Fruit fly (Drosophila melanogaster) whole organism, embryonic: ENCODE measurements around the gene Gnmt.

Experiments used
- Asciz ChIP-seq: fragments of 200-800 bp; sonication (Bioruptor generic); optimal IDR thresholded peaks from 2 replicates; lab custom pipeline; 2017; ENCODE audit warnings: missing biosample characterization, mild to moderate bottlenecking, missing genetic modification characterization, missing genetic modification reagents
- CG10209 ChIP-seq: fragments of 200-800 bp; sonication (Bioruptor generic); optimal IDR thresholded peaks from 3 replicates; lab custom pipeline; 2017; ENCODE audit warnings: missing biosample characterization, mild to moderate bottlenecking, missing genetic modification characterization, missing genetic modification reagents
- CG10654 ChIP-seq: fragments of 200-800 bp; sonication (Bioruptor generic); optimal IDR thresholded peaks from 2 replicates; lab custom pipeline; 2016; ENCODE audit warnings: missing biosample characterization, missing genetic modification characterization
- CG14667 ChIP-seq: fragments of 200-800 bp; sonication (Bioruptor generic); IDR thresholded peaks from 2 replicates; pipeline ENCODE4 v1.3.6; 2022; ENCODE audit warnings: missing biosample characterization, missing genetic modification characterization
- CG15011 ChIP-seq: fragments of 200-800 bp; sonication (Bioruptor generic); optimal IDR thresholded peaks from 3 replicates; lab custom pipeline; 2018; ENCODE audit warnings: missing biosample characterization, mild to moderate bottlenecking, missing genetic modification characterization
- CG1529 ChIP-seq: fragments of 200-800 bp; sonication (Bioruptor generic); optimal IDR thresholded peaks from 3 replicates; lab custom pipeline; 2018; ENCODE audit warnings: missing biosample characterization, missing genetic modification characterization
- CG1602 ChIP-seq: fragments of 200-800 bp; sonication (Bioruptor generic); optimal IDR thresholded peaks from 3 replicates; lab custom pipeline; 2016; ENCODE audit warnings: missing biosample characterization, missing genetic modification characterization
- CG17359 ChIP-seq: fragments of 200-800 bp; sonication (Bioruptor generic); optimal IDR thresholded peaks from 3 replicates; lab custom pipeline; 2018; ENCODE audit warnings: missing biosample characterization, mild to moderate bottlenecking, missing genetic modification characterization, moderate library complexity
- CG18476 ChIP-seq: fragments of 200-800 bp; sonication (Bioruptor generic); optimal IDR thresholded peaks from 2 replicates; lab custom pipeline; 2016; ENCODE audit warnings: missing biosample characterization, mild to moderate bottlenecking, missing genetic modification characterization
- CG18599 ChIP-seq: fragments of 200-800 bp; sonication (Bioruptor generic); optimal IDR thresholded peaks from 3 replicates; lab custom pipeline; 2017; ENCODE audit warnings: missing biosample characterization, missing genetic modification characterization, mild to moderate bottlenecking, moderate library complexity, missing genetic modification reagents
- CG30020 ChIP-seq: fragments of 200-800 bp; optimal IDR thresholded peaks from 2 replicates; lab custom pipeline; 2019; ENCODE audit warnings: missing biosample characterization, mild to moderate bottlenecking, missing genetic modification characterization, moderate library complexity
- CG32772 ChIP-seq: fragments of 200-800 bp; sonication (Bioruptor generic); IDR thresholded peaks from 2 replicates; pipeline ENCODE4 v1.3.6; 2022; ENCODE audit warnings: missing biosample characterization, missing genetic modification characterization
- CG6683 ChIP-seq: fragments of 200-800 bp; sonication (Bioruptor generic); optimal IDR thresholded peaks from 2 replicates; lab custom pipeline; 2017; ENCODE audit warnings: missing biosample characterization, mild to moderate bottlenecking, missing genetic modification characterization, missing genetic modification reagents
- CG7839 ChIP-seq: fragments of 200-800 bp; sonication (Bioruptor generic); optimal IDR thresholded peaks from 3 replicates; lab custom pipeline; 2018; ENCODE audit warnings: missing biosample characterization, mild to moderate bottlenecking, missing genetic modification characterization, moderate library complexity
- CG9727 ChIP-seq: fragments of 200-800 bp; sonication (Bioruptor generic); optimal IDR thresholded peaks from 3 replicates; lab custom pipeline; 2017; ENCODE audit warnings: missing biosample characterization, mild to moderate bottlenecking, missing genetic modification characterization
- D ChIP-seq, 2 experiments: fragments of 200-800 bp in 1 of 2; fragments of >200 bp in 1 of 2; sonication (Bioruptor generic) in 1 of 2; optimal IDR thresholded peaks; 2 replicates in 1 of 2; 3 replicates in 1 of 2; lab custom pipeline; 2017; ENCODE audit warnings: mild to moderate bottlenecking in 1 of 2, missing biosample characterization in 1 of 2, missing genetic modification characterization in 1 of 2, missing genetic modification reagents in 1 of 2
- D19A ChIP-seq: fragments of 200-800 bp; optimal IDR thresholded peaks from 3 replicates; lab custom pipeline; 2019; ENCODE audit warnings: missing biosample characterization, mild to moderate bottlenecking, missing genetic modification characterization, moderate library complexity
- E2f2 ChIP-seq: fragments of 200-800 bp; sonication (Bioruptor generic); IDR thresholded peaks from 2 replicates; pipeline ENCODE4 v1.3.6; 2022; ENCODE audit warnings: missing biosample characterization, missing genetic modification characterization
- Elba2 ChIP-seq: fragments of 200-800 bp; sonication (Bioruptor generic); optimal IDR thresholded peaks from 3 replicates; lab custom pipeline; 2016; ENCODE audit warnings: missing biosample characterization, missing genetic modification characterization
- Ets65A ChIP-seq: fragments of 200-800 bp; sonication (Bioruptor generic); peaks from one replicate; lab custom pipeline; 2016; ENCODE audit warnings: missing biosample characterization, missing genetic modification characterization
- HLH3B ChIP-seq: fragments of 200-800 bp; sonication (Bioruptor generic); IDR thresholded peaks from 2 replicates; pipeline ENCODE4 v1.3.6; 2022; ENCODE audit warnings: missing biosample characterization, missing genetic modification characterization
- Hr3 ChIP-seq: fragments of 200-800 bp; sonication (Bioruptor generic); optimal IDR thresholded peaks from 3 replicates; lab custom pipeline; 2016; ENCODE audit warnings: missing biosample characterization, missing genetic modification characterization
- MESR4 ChIP-seq: fragments of 200-800 bp; sonication (Bioruptor generic); optimal IDR thresholded peaks from 2 replicates; lab custom pipeline; 2018; ENCODE audit warnings: missing biosample characterization, mild to moderate bottlenecking, missing genetic modification characterization, moderate library complexity
- Meics ChIP-seq: fragments of 200-800 bp; sonication (Bioruptor generic); optimal IDR thresholded peaks from 2 replicates; lab custom pipeline; 2017; ENCODE audit warnings: missing biosample characterization, mild to moderate bottlenecking, missing genetic modification characterization
- NK7.1 ChIP-seq: fragments of 200-800 bp; sonication (Bioruptor generic); optimal IDR thresholded peaks from 3 replicates; lab custom pipeline; 2016; ENCODE audit warnings: missing biosample characterization, missing genetic modification characterization
- Nf-YC ChIP-seq: fragments of 200-800 bp; optimal IDR thresholded peaks from 3 replicates; lab custom pipeline; 2019; ENCODE audit warnings: missing biosample characterization, mild to moderate bottlenecking, missing genetic modification characterization, moderate library complexity
- Rfx ChIP-seq: fragments of 200-800 bp; sonication (Bioruptor generic); IDR thresholded peaks from 2 replicates; pipeline ENCODE4 v1.3.6; 2022; ENCODE audit warnings: missing biosample characterization, missing genetic modification characterization
- Six4 ChIP-seq: fragments of 200-800 bp; sonication (Bioruptor generic); optimal IDR thresholded peaks from 2 replicates; lab custom pipeline; 2016; ENCODE audit warnings: missing biosample characterization, missing genetic modification characterization
- Vsx1 ChIP-seq: fragments of 200-800 bp; sonication (Bioruptor generic); optimal IDR thresholded peaks from 2 replicates; lab custom pipeline; 2017; ENCODE audit warnings: missing biosample characterization, mild to moderate bottlenecking, missing genetic modification characterization, missing genetic modification reagents
- Xrp1 ChIP-seq: fragments of 200-800 bp; sonication (Bioruptor generic); IDR thresholded peaks from 2 replicates; pipeline ENCODE4 v1.3.6; 2022; ENCODE audit warnings: missing biosample characterization, missing genetic modification characterization
- ara ChIP-seq: fragments of 200-800 bp; sonication (Bioruptor generic); IDR thresholded peaks from 2 replicates; pipeline ENCODE4 v1.3.6; 2022; ENCODE audit warnings: missing biosample characterization, missing genetic modification characterization
- bigmax ChIP-seq: fragments of 200-800 bp; sonication (Bioruptor generic); optimal IDR thresholded peaks from 2 replicates; lab custom pipeline; 2018; ENCODE audit warnings: missing biosample characterization, mild to moderate bottlenecking, missing genetic modification characterization
- da ChIP-seq: fragments of 200-800 bp; sonication (Bioruptor generic); optimal IDR thresholded peaks from 2 replicates; lab custom pipeline; 2016; ENCODE audit warnings: missing biosample characterization, missing genetic modification characterization
- dati ChIP-seq: fragments of 200-800 bp; sonication (Bioruptor generic); IDR thresholded peaks from 2 replicates; pipeline ENCODE4 v1.3.6; 2022; ENCODE audit warnings: missing biosample characterization, missing genetic modification characterization
- dmrt99B ChIP-seq: fragments of 200-800 bp; sonication (Bioruptor generic); optimal IDR thresholded peaks from 2 replicates; lab custom pipeline; 2018; ENCODE audit warnings: missing biosample characterization, mild to moderate bottlenecking, missing genetic modification characterization, moderate library complexity
- dpn ChIP-seq, 2 experiments: fragments of 200-800 bp; sonication (Bioruptor generic); optimal IDR thresholded peaks; 3 replicates each; lab custom pipeline; 2016; ENCODE audit warnings: missing biosample characterization in 2 of 2, missing genetic modification characterization in 2 of 2
- eve ChIP-seq, 2 experiments: fragments of >200 bp; optimal IDR thresholded peaks; 2 replicates each; lab custom pipeline; 2017; ENCODE audit warnings: missing biosample characterization in 2 of 2, missing genetic modification characterization in 2 of 2
- grau ChIP-seq: fragments of 200-800 bp; optimal IDR thresholded peaks from 3 replicates; lab custom pipeline; 2019; ENCODE audit warnings: missing biosample characterization, mild to moderate bottlenecking, missing genetic modification characterization, moderate library complexity
- jing ChIP-seq: fragments of 200-800 bp; sonication (Bioruptor generic); optimal IDR thresholded peaks from 2 replicates; lab custom pipeline; 2018; ENCODE audit warnings: missing biosample characterization, mild to moderate bottlenecking, missing genetic modification characterization
- lmd ChIP-seq: fragments of 200-800 bp; sonication (Bioruptor generic); IDR thresholded peaks from 2 replicates; pipeline ENCODE4 v1.3.6; 2022; ENCODE audit warnings: missing biosample characterization, missing genetic modification characterization
- onecut ChIP-seq: fragments of 200-800 bp; sonication (Bioruptor generic); IDR thresholded peaks from 2 replicates; pipeline ENCODE4 v1.3.6; 2022; ENCODE audit warnings: missing biosample characterization, missing genetic modification characterization
- otp ChIP-seq: fragments of 200-800 bp; sonication (Bioruptor generic); IDR thresholded peaks from 3 replicates; pipeline ENCODE4, ENCODE4 v1.3.6; 2022; ENCODE audit warnings: missing biosample characterization, missing genetic modification characterization
- pho ChIP-seq: fragments of 200-800 bp; sonication (Bioruptor generic); optimal IDR thresholded peaks from 2 replicates; lab custom pipeline; 2016; ENCODE audit warnings: missing biosample characterization, missing genetic modification characterization
- pzg ChIP-seq: fragments of 200-800 bp; sonication (Bioruptor generic); optimal IDR thresholded peaks from 3 replicates; lab custom pipeline; 2018; ENCODE audit warnings: missing biosample characterization, mild to moderate bottlenecking, missing genetic modification characterization, moderate library complexity
- sqz ChIP-seq: fragments of 200-800 bp; sonication (Bioruptor generic); optimal IDR thresholded peaks from 3 replicates; lab custom pipeline; 2018; ENCODE audit warnings: missing biosample characterization, mild to moderate bottlenecking, missing genetic modification characterization
- tin ChIP-seq: fragments of 200-800 bp; sonication (Bioruptor generic); optimal IDR thresholded peaks from 3 replicates; lab custom pipeline; 2016; ENCODE audit warnings: missing biosample characterization, missing genetic modification characterization
- twi ChIP-seq: fragments of 200-800 bp; optimal IDR thresholded peaks from 2 replicates; lab custom pipeline; 2019; ENCODE audit warnings: missing biosample characterization, mild to moderate bottlenecking, missing genetic modification characterization, moderate library complexity
- vvl ChIP-seq: fragments of 200-800 bp; sonication (Bioruptor generic); IDR thresholded peaks from 2 replicates; pipeline ENCODE4 v1.3.6; 2022; ENCODE audit warnings: missing biosample characterization, missing genetic modification characterization
- wor ChIP-seq: fragments of 200-800 bp; sonication (Bioruptor generic); IDR thresholded peaks from 2 replicates; pipeline ENCODE4 v1.3.6; 2022; ENCODE audit warnings: missing biosample characterization, missing genetic modification characterization
- zf30C ChIP-seq: fragments of 200-800 bp; sonication (Bioruptor generic); optimal IDR thresholded peaks from 3 replicates; lab custom pipeline; 2018; ENCODE audit warnings: missing biosample characterization, mild to moderate bottlenecking, missing genetic modification characterization

The Gnmt gene

DNA sequence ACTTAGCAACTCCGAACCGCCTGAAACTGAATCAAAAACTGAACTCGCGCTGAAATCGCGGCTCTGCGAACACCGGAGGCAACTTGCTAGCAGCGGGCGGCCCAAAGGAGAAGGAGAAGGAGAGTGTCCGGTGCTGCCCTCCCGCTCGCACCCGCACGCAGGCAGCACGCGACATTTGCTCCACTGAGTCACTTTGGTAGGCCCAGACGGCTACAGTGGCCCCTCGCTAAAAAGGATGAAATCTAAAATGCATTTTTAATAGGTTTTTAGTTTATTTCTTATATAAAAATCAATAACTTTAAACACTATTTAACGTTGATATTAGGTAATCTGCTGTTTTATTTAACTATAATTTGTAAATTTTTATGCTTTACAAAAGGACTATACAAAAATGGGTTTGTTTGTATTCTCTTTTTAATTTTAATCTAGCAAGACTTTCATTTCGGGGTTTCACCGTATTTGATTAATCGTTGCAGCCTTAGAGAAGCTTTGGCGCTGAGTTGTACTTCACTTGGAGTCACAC is 48.0 kb downstream of the Gnmt start, which contains the start of gene Men (continued):
- peak; percentile 60 for TF ChIP-seq Rfx (GFP tag; lab: Robert Waterston, UW)
- TF ChIP-seq D19A (tag; lab: Kevin White, UChicago): peak; percentile 62
- TF ChIP-seq vvl (GFP tag; lab: Robert Waterston, UW): peak; percentile 72
- TF ChIP-seq Six4 (GFP tag; lab: Kevin White, UChicago): peak; percentile 13
- peak; percentile 36; the same call in 1 of the 2 replicates for TF ChIP-seq onecut (GFP tag; lab: Robert Waterston, UW)
- peak; percentile 49; the same call in 1 of the 2 replicates for TF ChIP-seq dati (GFP tag; lab: Robert Waterston, UW)
- peak; percentile 82 for TF ChIP-seq CG7839 (tag; lab: Kevin White, UChicago)
- TF ChIP-seq Meics (GFP tag; lab: Kevin White, UChicago): peak; percentile 63
- TF ChIP-seq NK7.1 (GFP tag; lab: Kevin White, UChicago): no peak
- TF ChIP-seq lmd (GFP tag; lab: Robert Waterston, UW): peak; percentile 52
- TF ChIP-seq Xrp1 (GFP tag; lab: Robert Waterston, UW): peak; percentile 68
- no peak for TF ChIP-seq bigmax (GFP tag; lab: Kevin White, UChicago)
- TF ChIP-seq Vsx1 (GFP tag; lab: Kevin White, UChicago): peak; percentile 16
- no peak for TF ChIP-seq jing
- peak; percentile 27 for TF ChIP-seq tin (GFP tag; lab: Kevin White, UChicago)
- TF ChIP-seq pho (GFP tag; lab: Kevin White, UChicago): no peak
- TF ChIP-seq Elba2 (GFP tag; lab: Kevin White, UChicago): no peak
- peak; percentile 22 for TF ChIP-seq CG10654 (GFP tag; lab: Kevin White, UChicago)
- peak; percentile 48 for TF ChIP-seq CG18476 (GFP tag; lab: Kevin White, UChicago)
- TF ChIP-seq CG30020 (tag; lab: Kevin White, UChicago): peak; percentile 40
- TF ChIP-seq dmrt99B (tag; lab: Kevin White, UChicago): peak; percentile 82
- TF ChIP-seq D (optimal IDR thresholded peaks at IDR 0.05; lab: Kevin White, UChicago): no peak
- TF ChIP-seq D (GFP tag; optimal IDR thresholded peaks at IDR 0.05; lab: Kevin White, UChicago): peak; percentile 34
- peak; percentile 50; the same call in 1 of the 2 replicates for TF ChIP-seq E2f2 (GFP tag; lab: Robert Waterston, UW)
- TF ChIP-seq CG9727 (GFP tag; lab: Kevin White, UChicago): peak; percentile 55
- peak; percentile 61 for TF ChIP-seq CG17359 (tag; lab: Kevin White, UChicago)
- TF ChIP-seq Hr3 (GFP tag; lab: Kevin White, UChicago): peak; percentile 34
- TF ChIP-seq CG1602 (GFP tag; lab: Kevin White, UChicago): peak; percentile 26
- TF ChIP-seq wor (GFP tag; lab: Robert Waterston, UW): peak; percentile 10; the same call in 1 of the 2 replicates
- TF ChIP-seq pzg (GFP tag; lab: Kevin White, UChicago): no peak
- TF ChIP-seq da (GFP tag; lab: Kevin White, UChicago): no peak
- peak; percentile 66 for TF ChIP-seq HLH3B
- TF ChIP-seq CG14667 (GFP tag; lab: Robert Waterston, UW): no peak
- TF ChIP-seq Asciz (GFP tag; lab: Kevin White, UChicago): peak; percentile 33
- peak; percentile 27 for TF ChIP-seq sqz (GFP tag; lab: Kevin White, UChicago)
- TF ChIP-seq eve (GFP tag; optimal IDR thresholded peaks at IDR 0.05; lab: Kevin White, UChicago): peak in 1 of 2 experiments; percentile 32
- TF ChIP-seq otp: 0 out of 3 replicates have a peak, but pooled peaks have one; percentile 9
- TF ChIP-seq CG1529 (GFP tag; lab: Kevin White, UChicago): peak; percentile 25
- no peak for TF ChIP-seq Ets65A (GFP tag; lab: Kevin White, UChicago)
- peak; percentile 27; the same call in 1 of the 2 replicates for TF ChIP-seq CG32772 (GFP tag; lab: Robert Waterston, UW)
- 0 out of 2 replicates have a peak, but pooled peaks have one; percentile 9 for TF ChIP-seq ara (GFP tag; lab: Robert Waterston, UW)
- TF ChIP-seq CG10209: peak; percentile 43
- no peak for TF ChIP-seq CG15011 (GFP tag; lab: Kevin White, UChicago)
- TF ChIP-seq MESR4 (GFP tag; lab: Kevin White, UChicago): no peak
- TF ChIP-seq CG18599 (GFP tag; lab: Kevin White, UChicago): peak; percentile 61
- TF ChIP-seq twi (tag; lab: Kevin White, UChicago): peak; percentile 34
- no peak for TF ChIP-seq zf30C (GFP tag; lab: Kevin White, UChicago)
- peak; percentile 91 for TF ChIP-seq grau (tag; lab: Kevin White, UChicago)
- TF ChIP-seq Nf-YC (tag; lab: Kevin White, UChicago): peak; percentile 68
- peak; percentile 2 to 48 for TF ChIP-seq dpn (GFP tag; optimal IDR thresholded peaks at IDR 0.05; lab: Kevin White, UChicago)
- peak; percentile 18 for TF ChIP-seq CG6683 (GFP tag; lab: Kevin White, UChicago)
